Worm (Caenorhabditis elegans): Measurements from ENCODE around the gene rpl-2.

rpl-2 gene

ce11 chrV:20470385-20470784 lies 9.1 kb upstream of the rpl-2 start, which contains the start of gene B0250.8:
Gene B0250.8 (minus strand): TSS chrV:20470485.
- no peak for TF ChIP-seq ztf-29 (GFP tag; IDR thresholded peaks at IDR 0.05)
- TF ChIP-seq tab-1 (GFP tag; IDR thresholded peaks at IDR 0.05) = no peak
- TF ChIP-seq ztf-23 (GFP tag; IDR thresholded peaks at IDR 0.05) = no peak
- TF ChIP-seq flt-1 (GFP tag; IDR thresholded peaks at IDR 0.05) = no peak
- no peak for TF ChIP-seq klf-2 (GFP tag; conservative IDR thresholded peaks at IDR 0.05)
- TF ChIP-seq ref-1 (GFP tag; conservative IDR thresholded peaks at IDR 0.05) = no peak

- TF ChIP-seq tab-1 (GFP tag; IDR thresholded peaks at IDR 0.05) (no peak), med-1 (GFP tag; optimal IDR thresholded peaks at IDR 0.05; ENCODE audit: insufficient read depth) (no peak), ztf-29 (GFP tag; IDR thresholded peaks at IDR 0.05) (no peak), flt-1 (GFP tag; IDR thresholded peaks at IDR 0.05) (no peak), ref-1 (GFP tag; conservative IDR thresholded peaks at IDR 0.05) (no peak), ztf-23 (GFP tag; IDR thresholded peaks at IDR 0.05) (no peak), cog-1 (tag; optimal IDR thresholded peaks at IDR 0.05) (no peak), klf-2 (GFP tag; conservative IDR thresholded peaks at IDR 0.05) (no peak), T22C8.4 (GFP tag; IDR thresholded peaks at IDR 0.05) (no peak)
These were observed 4.5 kb upstream of the rpl-2 start for ce11 chrV:20475029-20475428.

- TF ChIP-seq ztf-23 (GFP tag; IDR thresholded peaks at IDR 0.05) = no peak
- TF ChIP-seq ref-1 (GFP tag; conservative IDR thresholded peaks at IDR 0.05) = no peak
These were observed 3.7 kb upstream of the rpl-2 start, which contains the start of gene B0250.7 for ce11 chrV:20475830-20476229. Gene B0250.7 (minus strand): TSS chrV:20476061.

ce11 chrV:20476514-20476913 lies 3.0 kb upstream of the rpl-2 start:
- no peak for TF ChIP-seq med-1 (GFP tag; optimal IDR thresholded peaks at IDR 0.05; ENCODE audit: insufficient read depth)

- TF ChIP-seq T22C8.4 (GFP tag; IDR thresholded peaks at IDR 0.05) (no peak), ref-1 (GFP tag; conservative IDR thresholded peaks at IDR 0.05) (no peak), cog-1 (tag; optimal IDR thresholded peaks at IDR 0.05) (no peak), flt-1 (GFP tag; IDR thresholded peaks at IDR 0.05) (no peak), klf-2 (GFP tag; conservative IDR thresholded peaks at IDR 0.05) (no peak), ztf-29 (GFP tag; IDR thresholded peaks at IDR 0.05) (no peak), ztf-23 (GFP tag; IDR thresholded peaks at IDR 0.05) (no peak), tab-1 (GFP tag; IDR thresholded peaks at IDR 0.05) (no peak), med-1 (GFP tag; optimal IDR thresholded peaks at IDR 0.05; ENCODE audit: insufficient read depth) (no peak)
These were observed 2.5 kb upstream of the rpl-2 start for ce11 chrV:20476981-20477380.

ce11 chrV:20480790-20481189 lies 1.3 kb downstream of the rpl-2 start:
- TF ChIP-seq tab-1 (GFP tag; IDR thresholded peaks at IDR 0.05) = no peak
- no peak for TF ChIP-seq med-1 (GFP tag; optimal IDR thresholded peaks at IDR 0.05; ENCODE audit: insufficient read depth)
- no peak for TF ChIP-seq klf-2 (GFP tag; conservative IDR thresholded peaks at IDR 0.05)
- no peak for TF ChIP-seq cog-1 (tag; optimal IDR thresholded peaks at IDR 0.05)
- no peak for TF ChIP-seq ztf-29 (GFP tag; IDR thresholded peaks at IDR 0.05)
- no peak for TF ChIP-seq T22C8.4 (GFP tag; IDR thresholded peaks at IDR 0.05)
- no peak for TF ChIP-seq flt-1 (GFP tag; IDR thresholded peaks at IDR 0.05)
- no peak for TF ChIP-seq ref-1 (GFP tag; conservative IDR thresholded peaks at IDR 0.05)
- TF ChIP-seq ztf-23 (GFP tag; IDR thresholded peaks at IDR 0.05) = no peak

- TF ChIP-seq tab-1 (GFP tag; IDR thresholded peaks at IDR 0.05) = no peak
- TF ChIP-seq T22C8.4 (GFP tag; IDR thresholded peaks at IDR 0.05) = no peak
- TF ChIP-seq ref-1 (GFP tag; conservative IDR thresholded peaks at IDR 0.05) = no peak
- no peak for TF ChIP-seq klf-2 (GFP tag; conservative IDR thresholded peaks at IDR 0.05)
- no peak for TF ChIP-seq flt-1 (GFP tag; IDR thresholded peaks at IDR 0.05)
- no peak for TF ChIP-seq med-1 (GFP tag; optimal IDR thresholded peaks at IDR 0.05; ENCODE audit: insufficient read depth)
- TF ChIP-seq cog-1 (tag; optimal IDR thresholded peaks at IDR 0.05) = no peak
These were observed 5.8 kb downstream of the rpl-2 start, which contains the start of gene dhcr-7 for ce11 chrV:20485285-20485684. Gene dhcr-7 (minus strand): TSS chrV:20485385.

- TF ChIP-seq cog-1 (tag; optimal IDR thresholded peaks at IDR 0.05) (no peak), flt-1 (GFP tag; IDR thresholded peaks at IDR 0.05) (no peak), ztf-23 (GFP tag; IDR thresholded peaks at IDR 0.05) (no peak), T22C8.4 (GFP tag; IDR thresholded peaks at IDR 0.05) (no peak), tab-1 (GFP tag; IDR thresholded peaks at IDR 0.05) (no peak), ztf-29 (GFP tag; IDR thresholded peaks at IDR 0.05) (no peak), ref-1 (GFP tag; conservative IDR thresholded peaks at IDR 0.05) (no peak), med-1 (GFP tag; optimal IDR thresholded peaks at IDR 0.05; ENCODE audit: insufficient read depth) (no peak), klf-2 (GFP tag; conservative IDR thresholded peaks at IDR 0.05) (no peak)
These were observed 7.1 kb downstream of the rpl-2 start for ce11 chrV:20486549-20486948.

- TF ChIP-seq flt-1 (GFP tag; IDR thresholded peaks at IDR 0.05) (no peak), ztf-23 (GFP tag; IDR thresholded peaks at IDR 0.05) (no peak), med-1 (GFP tag; optimal IDR thresholded peaks at IDR 0.05; ENCODE audit: insufficient read depth) (no peak), tab-1 (GFP tag; IDR thresholded peaks at IDR 0.05) (no peak), klf-2 (GFP tag; conservative IDR thresholded peaks at IDR 0.05) (no peak), T22C8.4 (GFP tag; IDR thresholded peaks at IDR 0.05) (no peak), ztf-29 (GFP tag; IDR thresholded peaks at IDR 0.05) (no peak), ref-1 (GFP tag; conservative IDR thresholded peaks at IDR 0.05) (no peak), cog-1 (tag; optimal IDR thresholded peaks at IDR 0.05) (no peak)
These were observed 9.6 kb downstream of the rpl-2 start, which contains the start of gene srbc-78 for ce11 chrV:20489102-20489501. Gene srbc-78 (minus strand): TSS chrV:20489202.

- TF ChIP-seq klf-2 (GFP tag; conservative IDR thresholded peaks at IDR 0.05) (no peak), ztf-23 (GFP tag; IDR thresholded peaks at IDR 0.05) (no peak), T22C8.4 (GFP tag; IDR thresholded peaks at IDR 0.05) (no peak), ztf-29 (GFP tag; IDR thresholded peaks at IDR 0.05) (no peak), med-1 (GFP tag; optimal IDR thresholded peaks at IDR 0.05; ENCODE audit: insufficient read depth) (no peak), ref-1 (GFP tag; conservative IDR thresholded peaks at IDR 0.05) (no peak), tab-1 (GFP tag; IDR thresholded peaks at IDR 0.05) (no peak), cog-1 (tag; optimal IDR thresholded peaks at IDR 0.05) (no peak), flt-1 (GFP tag; IDR thresholded peaks at IDR 0.05) (no peak)
These were observed 12.9 kb downstream of the rpl-2 start, which contains the start of gene srbc-79 for ce11 chrV:20492385-20492784. Gene srbc-79 (minus strand): TSS chrV:20492485.
